Fruit fly (Drosophila melanogaster): ENCODE results near the gene CG10749.

Gene CG10749

dm6 chr3L:13022854-13023560 lies 50.7 kb downstream of the CG10749 start, which contains the start of gene RpS12 (continued):
- TF ChIP-seq CG1529 (GFP tag; optimal IDR thresholded peaks at IDR 0.05) (peak; percentile 2), CG9876 (GFP tag; optimal IDR thresholded peaks at IDR 0.05) (peak; percentile 88), odd (GFP tag; optimal IDR thresholded peaks at IDR 0.05) (peak; percentile 79), sim (GFP tag; IDR thresholded peaks at IDR 0.05) (0 out of 2 replicates have a peak, but pooled peaks have one; percentile 25), CG14014 (GFP tag; IDR thresholded peaks at IDR 0.05) (peak; percentile 79), Nf-YA (GFP tag; IDR thresholded peaks at IDR 0.05) (peak; percentile 58), Dll (GFP tag; IDR thresholded peaks at IDR 0.05; ENCODE audit: partially characterized antibody) (peak; percentile 76), Adf1 (GFP tag; IDR thresholded peaks at IDR 0.05) (peak; percentile 7; the same call in 1 of the 2 replicates), tx (GFP tag; optimal IDR thresholded peaks at IDR 0.05) (peak; percentile 51), yki (optimal IDR thresholded peaks at IDR 0.05) (no peak), cwo (GFP tag; optimal IDR thresholded peaks at IDR 0.05) (peak; percentile 25), tna (GFP tag; IDR thresholded peaks at IDR 0.05; ENCODE audit: partially characterized antibody) (peak; percentile 63), cg (GFP tag; optimal IDR thresholded peaks at IDR 0.05) (no peak), so (GFP tag; IDR thresholded peaks at IDR 0.05) (peak; percentile 62; the same call in 2 of the 3 replicates), Atf3 (GFP tag; optimal IDR thresholded peaks at IDR 0.05) (peak; percentile 81), Eip74EF (GFP tag; optimal IDR thresholded peaks at IDR 0.05) (peak in 1 of 2 experiments; percentile 48), lilli (GFP tag; optimal IDR thresholded peaks at IDR 0.05) (peak; percentile 79), Dad (GFP tag; optimal IDR thresholded peaks at IDR 0.05) (peak; percentile 78), gsb-n (tag; optimal IDR thresholded peaks at IDR 0.05) (peak; percentile 59), CG10366 (GFP tag; IDR thresholded peaks at IDR 0.05) (peak; percentile 78), CG16863 (GFP tag; optimal IDR thresholded peaks at IDR 0.05) (peak; percentile 35), Gsc (GFP tag; IDR thresholded peaks at IDR 0.05) (no peak), CG12659 (GFP tag; optimal IDR thresholded peaks at IDR 0.05) (peak; percentile 73), zfh2 (GFP tag; optimal IDR thresholded peaks at IDR 0.05) (peak; percentile 78), CG11398 (GFP tag; optimal IDR thresholded peaks at IDR 0.05) (peak; percentile 76), lbe (GFP tag; optimal IDR thresholded peaks at IDR 0.05) (peak; percentile 67), exex (tag; optimal IDR thresholded peaks at IDR 0.05) (peak; percentile 38), CG18599 (GFP tag; optimal IDR thresholded peaks at IDR 0.05) (peak; percentile 78), pzg (GFP tag; optimal IDR thresholded peaks at IDR 0.05) (peak; percentile 81), slp2 (GFP tag; optimal IDR thresholded peaks at IDR 0.05) (peak; percentile 71), CG17328 (GFP tag; IDR thresholded peaks at IDR 0.05) (peak; percentile 83), grau (tag; optimal IDR thresholded peaks at IDR 0.05) (peak; percentile 68), Max (GFP tag; optimal IDR thresholded peaks at IDR 0.05) (peak; percentile 91), wor (GFP tag; IDR thresholded peaks at IDR 0.05) (peak; percentile 37), ro (GFP tag; IDR thresholded peaks at IDR 0.05) (no peak), CG7786 (GFP tag; optimal IDR thresholded peaks at IDR 0.05) (peak; percentile 72), gcm2 (GFP tag; optimal IDR thresholded peaks at IDR 0.05) (peak; percentile 83), org-1 (GFP tag; optimal IDR thresholded peaks at IDR 0.05) (peak; percentile 50), Side (GFP tag; optimal IDR thresholded peaks at IDR 0.05) (peak; percentile 68), E2f1 (GFP tag; IDR thresholded peaks at IDR 0.05) (peak; percentile 47), chm (GFP tag; IDR thresholded peaks at IDR 0.05) (peak; percentile 92), CG16815 (GFP tag; optimal IDR thresholded peaks at IDR 0.05) (peak; percentile 11), lola (GFP tag; optimal IDR thresholded peaks at IDR 0.05) (peak in 2 of 3 experiments; percentile 15 to 51), gt (GFP tag; IDR thresholded peaks at IDR 0.05) (no peak), CG33213 (GFP tag; optimal IDR thresholded peaks at IDR 0.05) (peak; percentile 81)
